Worm (Caenorhabditis elegans): ENCODE data around the gene fbxb-47.

DNA sequence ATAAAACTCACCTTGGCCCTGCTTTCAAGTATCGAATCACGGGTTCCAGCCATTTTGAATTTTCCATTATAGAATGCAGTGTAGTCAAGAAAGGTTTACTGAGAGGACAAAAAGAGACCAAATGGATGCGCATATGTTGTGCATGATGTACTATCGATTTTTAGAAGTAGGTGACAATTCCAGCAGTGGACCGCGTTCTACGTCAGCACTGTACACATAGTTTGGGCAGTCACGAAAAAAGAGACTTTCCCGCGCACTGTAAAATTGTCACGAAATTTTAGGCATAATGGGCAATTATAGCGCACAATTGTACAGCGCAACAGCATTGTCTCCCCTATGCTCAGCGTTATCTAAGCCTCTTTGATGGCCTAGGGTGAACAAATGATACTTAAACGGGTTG is 12.3 kb downstream of the fbxb-47 start, which contains the start of gene fbxc-22:
- TF ChIP-seq die-1 (tag; optimal IDR thresholded peaks at IDR 0.05) (no peak), efl-1 (GFP tag; optimal IDR thresholded peaks at IDR 0.05) (no peak), snpc-4 (GFP tag; optimal IDR thresholded peaks at IDR 0.05) (no peak), snpc-4 (tag; optimal IDR thresholded peaks at IDR 0.05) (no peak), F37B4.10 (GFP tag; IDR thresholded peaks at IDR 0.05) (no peak), C17E4.6 (GFP tag; IDR thresholded peaks at IDR 0.05) (no peak), lsy-27 (tag; optimal IDR thresholded peaks at IDR 0.05; ENCODE audit: borderline replicate concordance, insufficient read depth) (no peak), pha-4 (tag; optimal IDR thresholded peaks at IDR 0.05) (no peak), attf-5 (GFP tag; optimal IDR thresholded peaks at IDR 0.05) (no peak), snpc-3.4 (tag; optimal IDR thresholded peaks at IDR 0.05) (no peak)
